Fruit fly (Drosophila melanogaster): ENCODE results near the gene Dus4.

The Dus4 gene

DNA sequence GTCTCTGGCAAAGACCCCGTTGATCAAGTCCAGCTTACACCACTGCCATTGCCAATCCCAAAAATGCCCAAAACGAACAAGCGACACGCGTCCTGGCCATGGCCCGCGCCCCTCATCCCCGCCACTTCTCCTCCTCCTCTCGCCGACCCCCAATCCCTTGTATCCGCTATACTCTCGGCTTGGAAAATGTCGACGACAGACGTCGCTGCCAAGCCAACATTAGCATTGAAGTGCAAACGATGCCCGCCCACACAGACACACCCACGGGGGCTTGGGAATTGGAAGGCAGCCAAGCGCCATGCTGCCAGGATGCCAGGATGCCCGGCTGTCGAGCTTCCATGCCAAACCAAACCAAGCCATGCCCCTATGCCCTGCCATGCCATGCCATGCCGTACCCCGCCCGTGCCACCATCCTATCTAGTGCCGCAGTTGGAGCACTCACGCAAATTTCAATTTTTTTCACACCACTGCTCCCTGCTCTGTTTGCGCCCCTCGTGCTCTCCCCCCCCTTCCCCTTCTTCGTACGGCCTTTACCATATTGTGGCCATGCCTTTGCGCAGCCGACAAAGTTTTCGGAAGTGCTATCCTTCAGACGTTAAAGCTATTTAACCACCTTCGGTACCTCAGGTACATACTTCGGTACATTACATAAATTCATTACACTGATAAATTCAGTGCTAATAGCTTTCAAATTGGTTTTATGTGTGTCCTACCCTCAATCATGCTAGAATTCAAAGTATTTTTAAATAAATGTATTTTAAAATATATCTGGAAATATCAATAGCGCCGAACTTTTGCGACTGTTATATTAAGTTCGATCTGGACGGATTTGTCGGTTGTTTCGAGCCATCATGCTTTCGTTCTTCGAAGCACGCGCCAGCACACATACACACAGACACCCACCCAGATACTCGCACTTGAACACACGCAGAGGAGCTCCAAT, 41.5 kb upstream of the Dus4 start (continued):
- TF ChIP-seq Meics (GFP tag; optimal IDR thresholded peaks at IDR 0.05) (peak; percentile 83), psq (GFP tag; optimal IDR thresholded peaks at IDR 0.05) (no peak), pzg (GFP tag; optimal IDR thresholded peaks at IDR 0.05) (no peak), Ssrp (tag; optimal IDR thresholded peaks at IDR 0.05) (peak; percentile 77), Fer1 (GFP tag; optimal IDR thresholded peaks at IDR 0.05) (peak; percentile 89), slbo (GFP tag; IDR thresholded peaks at IDR 0.05) (peak; percentile 72), CG1832 (GFP tag; optimal IDR thresholded peaks at IDR 0.05) (no peak), jigr1 (GFP tag; IDR thresholded peaks at IDR 0.05) (no peak)

DNA sequence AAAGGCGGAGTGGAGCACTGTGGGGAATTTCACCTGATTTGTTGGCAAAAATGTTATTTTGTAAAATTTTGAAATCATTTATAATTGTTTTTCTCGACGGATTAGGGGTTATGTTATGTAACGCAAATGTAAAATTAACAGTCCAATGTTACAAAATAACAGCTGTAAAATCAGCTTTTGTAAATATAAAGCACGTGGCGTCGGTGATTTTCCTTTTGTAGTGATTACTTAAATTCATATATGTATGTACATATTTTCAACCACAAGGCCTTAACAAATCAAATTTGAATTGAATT, 40.9 kb upstream of the Dus4 start, which contains the start of gene CG15172:
Gene CG15172 (plus strand): TSS at position 197 of the 296 bp plus-strand sequence.
- no peak for TF ChIP-seq B-H2 (GFP tag; optimal IDR thresholded peaks at IDR 0.05)
- peak in 1 of 2 experiments; percentile 78 for TF ChIP-seq Pdp1 (GFP tag; optimal IDR thresholded peaks at IDR 0.05)

DNA sequence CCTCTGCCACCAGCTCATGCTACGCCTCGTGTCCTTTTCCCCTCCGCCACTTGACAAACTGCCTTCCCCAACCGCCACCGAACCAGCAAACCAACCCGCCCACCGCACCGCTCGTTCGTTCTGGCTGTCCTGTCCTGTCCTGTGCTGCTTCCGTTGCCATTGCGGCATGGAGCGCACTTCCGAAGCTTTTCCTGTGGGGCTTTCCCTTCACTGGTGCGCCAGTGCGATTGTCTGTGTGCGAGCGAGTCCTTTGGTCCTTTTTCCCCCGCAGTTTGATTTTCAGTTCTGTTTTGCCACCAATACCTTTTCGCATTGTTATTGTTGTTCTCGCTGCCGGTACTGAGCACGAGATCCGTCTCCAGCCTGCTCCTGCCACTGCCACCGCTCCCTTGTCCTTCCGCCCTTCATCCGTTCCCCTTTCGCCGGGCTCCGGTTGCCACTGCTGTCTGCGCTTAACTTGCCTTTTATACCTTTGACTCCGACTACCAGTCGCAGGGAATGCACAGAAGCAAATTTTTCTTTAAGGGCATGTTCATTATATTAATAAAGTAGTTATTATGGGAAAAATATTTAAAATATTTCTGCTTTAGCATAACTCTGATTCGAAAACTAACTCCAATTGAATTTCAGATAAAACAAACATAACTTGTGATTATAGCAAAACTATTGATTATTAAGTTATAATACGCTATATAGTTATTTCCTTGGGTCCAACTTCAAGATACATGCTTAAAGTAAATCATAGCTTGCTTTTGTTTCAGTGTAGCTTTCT, 38.9 kb upstream of the Dus4 start:
- TF ChIP-seq ftz-f1 (GFP tag; optimal IDR thresholded peaks at IDR 0.05) (no peak), odd (GFP tag; optimal IDR thresholded peaks at IDR 0.05) (peak; percentile 58), p53 (GFP tag; optimal IDR thresholded peaks at IDR 0.05) (no peak), CG10431 (GFP tag; optimal IDR thresholded peaks at IDR 0.05) (peak; percentile 0), ATbp (GFP tag; optimal IDR thresholded peaks at IDR 0.05) (peak; percentile 53), repo (GFP tag; optimal IDR thresholded peaks at IDR 0.05) (no peak), CG10654 (GFP tag; optimal IDR thresholded peaks at IDR 0.05) (no peak), Ada2b (GFP tag; IDR thresholded peaks at IDR 0.05) (peak; percentile 39; the same call in 1 of the 2 replicates), Meics (GFP tag; optimal IDR thresholded peaks at IDR 0.05) (peak; percentile 86), cas (GFP tag; IDR thresholded peaks at IDR 0.05) (no peak), CG8290 (GFP tag; optimal IDR thresholded peaks at IDR 0.05) (no peak), CG8290 (tag; optimal IDR thresholded peaks at IDR 0.05) (peak in 1 of 2 experiments; percentile 22), CG8478 (optimal IDR thresholded peaks at IDR 0.05) (no peak), Blimp-1 (GFP tag; optimal IDR thresholded peaks at IDR 0.05) (peak; percentile 60), lbe (GFP tag; optimal IDR thresholded peaks at IDR 0.05) (no peak), trem (tag; optimal IDR thresholded peaks at IDR 0.05) (peak; percentile 18), vfl (GFP tag; optimal IDR thresholded peaks at IDR 0.05) (peak; percentile 38), NfI (GFP tag; optimal IDR thresholded peaks at IDR 0.05) (peak; percentile 71), corto (GFP tag; optimal IDR thresholded peaks at IDR 0.05) (no peak), unc-4 (GFP tag; IDR thresholded peaks at IDR 0.05; ENCODE audit: partially characterized antibody) (0 out of 2 replicates have a peak, but pooled peaks have one; percentile 29), Oaz (GFP tag; IDR thresholded peaks at IDR 0.05) (no peak), gsb-n (tag; optimal IDR thresholded peaks at IDR 0.05) (no peak), zfh1 (GFP tag; IDR thresholded peaks at IDR 0.05) (0 out of 3 replicates have a peak, but pooled peaks have one; percentile 32), CG12104 (GFP tag; optimal IDR thresholded peaks at IDR 0.05) (peak; percentile 33), Ets97D (GFP tag; optimal IDR thresholded peaks at IDR 0.05) (no peak), CG7271 (tag; optimal IDR thresholded peaks at IDR 0.05) (no peak), btn (GFP tag; optimal IDR thresholded peaks at IDR 0.05) (no peak), wdn (GFP tag; IDR thresholded peaks at IDR 0.05) (no peak), ranshi (GFP tag; IDR thresholded peaks at IDR 0.05) (0 out of 2 replicates have a peak, but pooled peaks have one; percentile 6), CG4617 (GFP tag; optimal IDR thresholded peaks at IDR 0.05; ENCODE audit: borderline replicate concordance) (no peak), CG16779 (GFP tag; IDR thresholded peaks at IDR 0.05) (no peak), ERR (GFP tag; optimal IDR thresholded peaks at IDR 0.05) (no peak), NK7.1 (GFP tag; optimal IDR thresholded peaks at IDR 0.05) (no peak), CG13624 (GFP tag; optimal IDR thresholded peaks at IDR 0.05) (peak; percentile 5), cato (GFP tag; optimal IDR thresholded peaks at IDR 0.05; ENCODE audit: borderline replicate concordance) (no peak), CG10147 (GFP tag; optimal IDR thresholded peaks at IDR 0.05) (peak; percentile 76)

All from whole organism, embryonic.